Fruit fly (Drosophila melanogaster) whole organism, embryonic: ENCODE measurements around the gene sloth1.
A peak's percentile ranks its signal among the peaks of the same experiment; 100 is the strongest.

Experiments used
- Abd-B ChIP-seq: fragments of 200-800 bp; sonication (Bioruptor generic); optimal IDR thresholded peaks from 2 replicates; lab custom pipeline; 2018; ENCODE audit warnings: missing biosample characterization, mild to moderate bottlenecking, missing genetic modification characterization, moderate library complexity
- BtbVII ChIP-seq: fragments of 200-800 bp; sonication (Bioruptor generic); optimal IDR thresholded peaks from 3 replicates; lab custom pipeline; 2017; ENCODE audit warnings: missing biosample characterization, mild to moderate bottlenecking, missing genetic modification characterization
- CG12104 ChIP-seq: fragments of 200-800 bp; sonication (Bioruptor generic); optimal IDR thresholded peaks from 3 replicates; lab custom pipeline; 2016; ENCODE audit warnings: missing biosample characterization, missing genetic modification characterization
- CG12219 ChIP-seq: fragments of 200-800 bp; sonication (Bioruptor generic); optimal IDR thresholded peaks from 3 replicates; lab custom pipeline; 2018; ENCODE audit warnings: missing biosample characterization, mild to moderate bottlenecking, missing genetic modification characterization
- CG17612 ChIP-seq: fragments of 200-800 bp; sonication (Bioruptor generic); IDR thresholded peaks from 2 replicates; pipeline ENCODE4 v1.3.6; 2022; ENCODE audit warnings: missing biosample characterization, missing genetic modification characterization
- CG1832 ChIP-seq: fragments of 200-800 bp; sonication (Bioruptor generic); optimal IDR thresholded peaks from 2 replicates; lab custom pipeline; 2017; ENCODE audit warnings: missing biosample characterization, mild to moderate bottlenecking, missing genetic modification characterization, inconsistent platforms
- CG2120 ChIP-seq: fragments of 200-800 bp; sonication (Bioruptor generic); optimal IDR thresholded peaks from 3 replicates; lab custom pipeline; 2016; ENCODE audit warnings: missing biosample characterization, missing genetic modification characterization
- CG3163 ChIP-seq: fragments of 200-800 bp; sonication (Bioruptor generic); optimal IDR thresholded peaks from 3 replicates; lab custom pipeline; 2016; ENCODE audit warnings: missing biosample characterization, missing genetic modification characterization
- CG42726 ChIP-seq: fragments of 200-800 bp; sonication (Bioruptor generic); IDR thresholded peaks from 2 replicates; pipeline ENCODE4 v1.3.6; 2022; ENCODE audit warnings: missing biosample characterization, missing genetic modification characterization; ENCODE audit not compliant: partially characterized antibody
- CG4360 ChIP-seq: fragments of 200-800 bp; sonication (Bioruptor generic); IDR thresholded peaks from 2 replicates; pipeline ENCODE4 v1.3.6; 2022; ENCODE audit warnings: missing biosample characterization, missing genetic modification characterization
- CG4404 ChIP-seq: fragments of 200-800 bp; sonication (Bioruptor generic); IDR thresholded peaks from 2 replicates; pipeline ENCODE4 v1.3.6; 2022; ENCODE audit warnings: missing biosample characterization, missing genetic modification characterization
- CG6791 ChIP-seq: fragments of 200-800 bp; sonication (Bioruptor generic); IDR thresholded peaks from 3 replicates; pipeline ENCODE4 v1.3.6; 2022; ENCODE audit warnings: missing biosample characterization, missing genetic modification characterization; ENCODE audit not compliant: partially characterized antibody
- CG9797 ChIP-seq: fragments of 200-800 bp; sonication (Bioruptor generic); optimal IDR thresholded peaks from 3 replicates; lab custom pipeline; 2018; ENCODE audit warnings: missing biosample characterization, mild to moderate bottlenecking, missing genetic modification characterization
- Fer3 ChIP-seq: fragments of 200-800 bp; sonication (Bioruptor generic); optimal IDR thresholded peaks from 2 replicates; lab custom pipeline; 2018; ENCODE audit warnings: missing biosample characterization, mild to moderate bottlenecking, missing genetic modification characterization, moderate library complexity
- Jarid2 ChIP-seq: fragments of 200-800 bp; sonication (Bioruptor generic); optimal IDR thresholded peaks from 3 replicates; lab custom pipeline; 2017; ENCODE audit warnings: mild to moderate bottlenecking, missing biosample characterization, missing genetic modification reagents, missing genetic modification characterization
- Lpt ChIP-seq: fragments of >200 bp; optimal IDR thresholded peaks from 2 replicates; lab custom pipeline; 2018; ENCODE audit warnings: missing biosample characterization, missing genetic modification characterization
- MTF-1 ChIP-seq: fragments of 200-800 bp; sonication (Bioruptor generic); optimal IDR thresholded peaks from 2 replicates; lab custom pipeline; 2018; ENCODE audit warnings: missing biosample characterization, mild to moderate bottlenecking, missing genetic modification characterization, borderline replicate concordance
- Max ChIP-seq: fragments of 200-800 bp; sonication (Bioruptor generic); optimal IDR thresholded peaks from 2 replicates; lab custom pipeline; 2016; ENCODE audit warnings: missing biosample characterization, mild to moderate bottlenecking, missing genetic modification characterization
- Myb ChIP-seq: fragments of 200-800 bp; sonication (Bioruptor generic); optimal IDR thresholded peaks from 2 replicates; lab custom pipeline; 2016; ENCODE audit warnings: missing biosample characterization, missing genetic modification characterization
- Nf-YA ChIP-seq: fragments of 200-800 bp; sonication (Bioruptor generic); IDR thresholded peaks from 2 replicates; pipeline ENCODE4 v1.3.6; 2022; ENCODE audit warnings: missing biosample characterization, missing genetic modification characterization
- Nf-YC ChIP-seq: fragments of 200-800 bp; optimal IDR thresholded peaks from 3 replicates; lab custom pipeline; 2019; ENCODE audit warnings: missing biosample characterization, mild to moderate bottlenecking, missing genetic modification characterization, moderate library complexity
- Optix ChIP-seq: fragments of 200-800 bp; sonication (Bioruptor generic); IDR thresholded peaks from 3 replicates; pipeline ENCODE4 v1.3.6; 2022; ENCODE audit warnings: missing biosample characterization, missing genetic modification characterization
- Sox100B ChIP-seq: fragments of 200-800 bp; sonication (Bioruptor generic); optimal IDR thresholded peaks from 3 replicates; lab custom pipeline; 2018; ENCODE audit warnings: missing biosample characterization, mild to moderate bottlenecking, missing genetic modification characterization
- Stat92E ChIP-seq, 3 experiments: fragments of >200 bp in 2 of 3; fragments of 200-800 bp in 1 of 3; sonication (Bioruptor generic) in 1 of 3; optimal IDR thresholded peaks; 2 replicates each; lab custom pipeline; 2017 to 2019; ENCODE audit warnings: missing biosample characterization in 3 of 3, missing genetic modification characterization in 3 of 3, mild to moderate bottlenecking in 1 of 3, moderate library complexity in 1 of 3
- Trl ChIP-seq, 3 experiments: fragments of >200 bp in 2 of 3; fragments of 200-800 bp in 1 of 3; sonication (Bioruptor generic) in 1 of 3; optimal IDR thresholded peaks; 2 replicates in 1 of 3; 3 replicates in 2 of 3; lab custom pipeline; 2016 to 2017; ENCODE audit warnings: missing biosample characterization in 1 of 3, missing genetic modification characterization in 1 of 3
- ato ChIP-seq: fragments of 200-800 bp; sonication (Bioruptor generic); IDR thresholded peaks from 2 replicates; pipeline ENCODE4 v1.3.6; 2022; ENCODE audit warnings: missing biosample characterization, missing genetic modification characterization; ENCODE audit not compliant: partially characterized antibody
- bbx ChIP-seq: fragments of 200-800 bp; sonication (Bioruptor generic); IDR thresholded peaks from 2 replicates; pipeline ENCODE4 v1.3.6; 2022; ENCODE audit warnings: missing biosample characterization, missing genetic modification characterization; ENCODE audit not compliant: partially characterized antibody
- cato ChIP-seq: fragments of 200-800 bp; sonication (Bioruptor generic); optimal IDR thresholded peaks from 2 replicates; lab custom pipeline; 2016; ENCODE audit warnings: missing biosample characterization, missing genetic modification characterization, borderline replicate concordance
- dan ChIP-seq: fragments of 200-800 bp; sonication (Bioruptor generic); IDR thresholded peaks from 2 replicates; pipeline ENCODE4 v1.3.6; 2022; ENCODE audit warnings: missing biosample characterization, missing genetic modification characterization
- ewg ChIP-seq: fragments of 200-800 bp; sonication (Bioruptor generic); optimal IDR thresholded peaks from 3 replicates; lab custom pipeline; 2017; ENCODE audit warnings: mild to moderate bottlenecking, missing biosample characterization, missing genetic modification reagents, missing genetic modification characterization
- fd64A ChIP-seq: fragments of 200-800 bp; sonication (Bioruptor generic); optimal IDR thresholded peaks from 3 replicates; lab custom pipeline; 2018; ENCODE audit warnings: missing biosample characterization, mild to moderate bottlenecking, missing genetic modification characterization
- ftz-f1 ChIP-seq: fragments of 200-800 bp; sonication (Bioruptor generic); optimal IDR thresholded peaks from 2 replicates; lab custom pipeline; 2016; ENCODE audit warnings: missing biosample characterization, missing genetic modification characterization
- gcm2 ChIP-seq: fragments of 200-800 bp; sonication (Bioruptor generic); optimal IDR thresholded peaks from 2 replicates; lab custom pipeline; 2016; ENCODE audit warnings: missing biosample characterization, missing genetic modification characterization
- knrl ChIP-seq: fragments of 200-800 bp; sonication (Bioruptor generic); IDR thresholded peaks from 3 replicates; pipeline ENCODE4 v1.3.6; 2022; ENCODE audit warnings: missing biosample characterization, missing genetic modification characterization; ENCODE audit not compliant: partially characterized antibody
- lmd ChIP-seq: fragments of 200-800 bp; sonication (Bioruptor generic); IDR thresholded peaks from 2 replicates; pipeline ENCODE4 v1.3.6; 2022; ENCODE audit warnings: missing biosample characterization, missing genetic modification characterization
- nerfin-1 ChIP-seq: fragments of 200-800 bp; sonication (Bioruptor generic); optimal IDR thresholded peaks from 3 replicates; lab custom pipeline; 2019; ENCODE audit warnings: missing biosample characterization, mild to moderate bottlenecking, missing genetic modification characterization, moderate library complexity
- onecut ChIP-seq: fragments of 200-800 bp; sonication (Bioruptor generic); IDR thresholded peaks from 2 replicates; pipeline ENCODE4 v1.3.6; 2022; ENCODE audit warnings: missing biosample characterization, missing genetic modification characterization
- otp ChIP-seq: fragments of 200-800 bp; sonication (Bioruptor generic); IDR thresholded peaks from 3 replicates; pipeline ENCODE4, ENCODE4 v1.3.6; 2022; ENCODE audit warnings: missing biosample characterization, missing genetic modification characterization
- pho ChIP-seq: fragments of 200-800 bp; sonication (Bioruptor generic); optimal IDR thresholded peaks from 2 replicates; lab custom pipeline; 2016; ENCODE audit warnings: missing biosample characterization, missing genetic modification characterization
- pnt ChIP-seq: fragments of 200-800 bp; sonication (Bioruptor generic); optimal IDR thresholded peaks from 3 replicates; lab custom pipeline; 2016; ENCODE audit warnings: missing biosample characterization, missing genetic modification characterization
- row ChIP-seq: fragments of 200-800 bp; sonication (Bioruptor generic); IDR thresholded peaks from 3 replicates; pipeline ENCODE4 v1.3.6; 2022; ENCODE audit warnings: missing biosample characterization, missing genetic modification characterization
- sens ChIP-seq: fragments of 200-800 bp; sonication (Bioruptor generic); peaks from one replicate; lab custom pipeline; 2016; ENCODE audit warnings: missing biosample characterization, missing genetic modification characterization
- slbo ChIP-seq: fragments of 200-800 bp; sonication (Bioruptor generic); IDR thresholded peaks from 2 replicates; pipeline ENCODE4 v1.3.6; 2022; ENCODE audit warnings: missing biosample characterization, missing genetic modification characterization
- sna ChIP-seq: fragments of 200-800 bp; sonication (Bioruptor generic); IDR thresholded peaks from 2 replicates; pipeline ENCODE4 v1.3.6; 2022; ENCODE audit warnings: missing biosample characterization, missing genetic modification characterization; ENCODE audit not compliant: partially characterized antibody
- sqz ChIP-seq: fragments of 200-800 bp; sonication (Bioruptor generic); optimal IDR thresholded peaks from 3 replicates; lab custom pipeline; 2018; ENCODE audit warnings: missing biosample characterization, mild to moderate bottlenecking, missing genetic modification characterization
- stc ChIP-seq: fragments of 200-800 bp; sonication (Bioruptor generic); IDR thresholded peaks from 2 replicates; pipeline ENCODE4 v1.3.6; 2022; ENCODE audit warnings: missing biosample characterization, missing genetic modification characterization
- tup ChIP-seq: fragments of 200-800 bp; sonication (Bioruptor generic); optimal IDR thresholded peaks from 2 replicates; lab custom pipeline; 2016; ENCODE audit warnings: missing biosample characterization, mild to moderate bottlenecking, missing genetic modification characterization, moderate library complexity
- usp ChIP-seq: fragments of >200 bp; optimal IDR thresholded peaks from 2 replicates; lab custom pipeline; 2017; ENCODE audit warnings: missing biosample characterization, missing genetic modification characterization
- vvl ChIP-seq: fragments of 200-800 bp; sonication (Bioruptor generic); IDR thresholded peaks from 2 replicates; pipeline ENCODE4 v1.3.6; 2022; ENCODE audit warnings: missing biosample characterization, missing genetic modification characterization
- wdn ChIP-seq: fragments of 200-800 bp; sonication (Bioruptor generic); IDR thresholded peaks from 2 replicates; pipeline ENCODE4 v1.3.6; 2022; ENCODE audit warnings: missing biosample characterization, missing genetic modification characterization

Gene sloth1

DNA sequence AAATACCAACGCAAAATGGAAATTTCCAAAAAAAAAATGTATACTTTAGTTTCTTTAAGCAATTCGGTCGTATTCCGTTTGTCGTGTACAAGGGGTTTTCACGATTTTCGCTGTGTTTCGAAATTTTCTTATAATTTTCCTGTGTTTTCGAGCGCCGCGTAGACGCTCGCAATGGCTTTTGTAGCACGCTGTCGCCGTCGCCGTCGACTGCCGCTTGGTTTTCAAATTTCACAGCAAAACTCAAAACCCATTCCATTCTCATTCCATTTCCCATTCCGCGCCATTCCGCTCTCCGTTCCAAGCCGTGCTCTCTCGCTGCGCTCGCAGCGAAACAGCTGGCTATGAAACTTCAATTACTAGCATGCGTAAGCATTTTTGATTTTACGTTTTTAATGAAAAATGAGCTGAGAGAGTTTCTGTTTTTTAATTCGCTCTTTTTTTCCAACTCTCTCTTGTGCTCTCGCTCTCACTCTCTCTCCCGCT is 29.6 kb upstream of the sloth1 start (continued):
- peak; percentile 38; the same call in 2 of the 3 replicates for TF ChIP-seq row
- peak; percentile 41 for TF ChIP-seq nerfin-1
- 0 out of 3 replicates have a peak, but pooled peaks have one; percentile 33 for TF ChIP-seq CG6791 (GFP tag; lab: Robert Waterston, UW)
- no peak for TF ChIP-seq knrl (GFP tag; lab: Robert Waterston, UW)
- no peak for TF ChIP-seq CG1832 (GFP tag; lab: Kevin White, UChicago)
- TF ChIP-seq Jarid2 (GFP tag; lab: Kevin White, UChicago), result peak; percentile 71
- TF ChIP-seq Sox100B (GFP tag; lab: Kevin White, UChicago), result no peak
- TF ChIP-seq sens, result peak; percentile 90
- TF ChIP-seq CG2120 (GFP tag; lab: Kevin White, UChicago), result peak; percentile 15
- TF ChIP-seq bbx (GFP tag; lab: Robert Waterston, UW), result peak; percentile 39; the same call in 1 of the 2 replicates
- 0 out of 2 replicates have a peak, but pooled peaks have one; percentile 58 for TF ChIP-seq sna
- TF ChIP-seq wdn (GFP tag; lab: Robert Waterston, UW), result 0 out of 2 replicates have a peak, but pooled peaks have one; percentile 24
- no peak for TF ChIP-seq Nf-YC
- no peak for TF ChIP-seq ewg (GFP tag; lab: Kevin White, UChicago)
- TF ChIP-seq vvl, result peak; percentile 46
- TF ChIP-seq slbo (GFP tag; lab: Robert Waterston, UW), result peak; percentile 52; the same call in 1 of the 2 replicates
- no peak for TF ChIP-seq fd64A

DNA sequence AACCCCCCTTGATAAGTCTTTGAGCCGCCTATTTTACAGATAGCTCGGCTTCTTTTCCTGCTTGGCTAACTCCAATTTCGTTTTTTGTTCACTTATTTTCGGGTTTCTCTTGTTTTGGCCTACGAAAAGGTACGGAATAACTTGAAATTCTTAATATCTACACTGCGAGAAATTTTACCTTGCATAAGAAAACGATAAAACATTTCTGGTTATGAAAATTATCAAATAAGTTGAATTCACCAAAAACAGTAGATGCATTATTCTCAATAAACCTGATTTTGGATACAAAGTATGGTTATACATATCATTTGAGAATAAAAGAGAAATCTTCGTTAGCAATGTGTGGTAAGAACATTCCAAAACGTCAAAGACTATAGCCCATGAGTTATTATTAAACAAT is 29.1 kb upstream of the sloth1 start:
- no peak for TF ChIP-seq CG9797 (GFP tag; lab: Kevin White, UChicago)
- TF ChIP-seq Max (GFP tag; lab: Kevin White, UChicago), result no peak
- TF ChIP-seq CG12104 (GFP tag; lab: Kevin White, UChicago), result no peak
- TF ChIP-seq Myb (GFP tag; lab: Kevin White, UChicago), result no peak
- no peak for TF ChIP-seq Stat92E (GFP tag; optimal IDR thresholded peaks at IDR 0.05; lab: Kevin White, UChicago)
- no peak for TF ChIP-seq onecut (GFP tag; lab: Robert Waterston, UW)
- TF ChIP-seq CG3163, result no peak
- TF ChIP-seq ewg (GFP tag; lab: Kevin White, UChicago), result no peak
- no peak for TF ChIP-seq MTF-1
- TF ChIP-seq cato (GFP tag; lab: Kevin White, UChicago), result no peak
- TF ChIP-seq tup (GFP tag; lab: Kevin White, UChicago), result no peak
- no peak for TF ChIP-seq CG4360 (GFP tag; lab: Robert Waterston, UW)
- no peak for TF ChIP-seq pho (GFP tag; lab: Kevin White, UChicago)
- TF ChIP-seq sqz (GFP tag; lab: Kevin White, UChicago), result no peak
- no peak for TF ChIP-seq CG4404 (GFP tag; lab: Robert Waterston, UW)
- TF ChIP-seq lmd (GFP tag; lab: Robert Waterston, UW), result no peak
- no peak for TF ChIP-seq ftz-f1 (GFP tag; lab: Kevin White, UChicago)
- TF ChIP-seq CG42726 (GFP tag; lab: Robert Waterston, UW), result no peak
- TF ChIP-seq Nf-YA (GFP tag; lab: Robert Waterston, UW), result no peak
- TF ChIP-seq gcm2 (GFP tag; lab: Kevin White, UChicago), result no peak
- TF ChIP-seq Trl (optimal IDR thresholded peaks at IDR 0.05; lab: Kevin White, UChicago), result peak in 1 of 2 experiments; percentile 55
- no peak for TF ChIP-seq Trl (GFP tag; optimal IDR thresholded peaks at IDR 0.05; lab: Kevin White, UChicago)
- no peak for TF ChIP-seq CG17612 (GFP tag; lab: Robert Waterston, UW)
- TF ChIP-seq Fer3 (tag; lab: Kevin White, UChicago), result no peak
- no peak for TF ChIP-seq otp (GFP tag; lab: Robert Waterston, UW)
- TF ChIP-seq CG12219 (GFP tag; lab: Kevin White, UChicago), result no peak
- no peak for TF ChIP-seq Optix (GFP tag; lab: Robert Waterston, UW)
- no peak for TF ChIP-seq stc (GFP tag; lab: Robert Waterston, UW)
- TF ChIP-seq usp (GFP tag; lab: Kevin White, UChicago), result no peak
- no peak for TF ChIP-seq ato (GFP tag; lab: Robert Waterston, UW)
- TF ChIP-seq dan (GFP tag; lab: Robert Waterston, UW), result no peak
- no peak for TF ChIP-seq pnt (GFP tag; lab: Kevin White, UChicago)
- peak; percentile 7 for TF ChIP-seq Abd-B (GFP tag; lab: Kevin White, UChicago)
- TF ChIP-seq BtbVII (GFP tag; lab: Kevin White, UChicago), result no peak
- TF ChIP-seq Sox100B (GFP tag; lab: Kevin White, UChicago), result peak; percentile 21
- no peak for TF ChIP-seq Lpt (GFP tag; lab: Kevin White, UChicago)
